Fruit fly (Drosophila melanogaster) whole organism, embryonic: ENCODE data around the gene CG5157.

Experiments
- CG10209 ChIP-seq: fragments of 200-800 bp; sonication (Bioruptor generic); optimal IDR thresholded peaks from 3 replicates; lab custom pipeline; 2017; ENCODE audit warnings: missing biosample characterization, mild to moderate bottlenecking, missing genetic modification characterization, missing genetic modification reagents
- CG10274 ChIP-seq: fragments of 200-800 bp; sonication (Bioruptor generic); optimal IDR thresholded peaks from 3 replicates; lab custom pipeline; 2017; ENCODE audit warnings: missing biosample characterization, mild to moderate bottlenecking, missing genetic modification characterization
- CG11723 ChIP-seq: fragments of 200-800 bp; sonication (Bioruptor generic); optimal IDR thresholded peaks from 2 replicates; lab custom pipeline; 2017; ENCODE audit warnings: missing biosample characterization, mild to moderate bottlenecking, missing genetic modification characterization
- CG1233 ChIP-seq: fragments of 200-800 bp; sonication (Bioruptor generic); optimal IDR thresholded peaks from 4 replicates; lab custom pipeline; 2018; ENCODE audit warnings: missing biosample characterization, mild to moderate bottlenecking, missing genetic modification characterization
- CG12391 ChIP-seq: fragments of 200-800 bp; sonication (Bioruptor generic); optimal IDR thresholded peaks from 3 replicates; lab custom pipeline; 2018; ENCODE audit warnings: missing biosample characterization, mild to moderate bottlenecking, missing genetic modification characterization, moderate library complexity
- CG12769 ChIP-seq: fragments of 200-800 bp; sonication (Bioruptor generic); optimal IDR thresholded peaks from 2 replicates; lab custom pipeline; 2019; ENCODE audit warnings: missing biosample characterization, mild to moderate bottlenecking, missing genetic modification characterization, moderate library complexity
- CG13287 ChIP-seq: fragments of 200-800 bp; sonication (Bioruptor generic); IDR thresholded peaks from 2 replicates; pipeline ENCODE4 v1.3.6; 2022; ENCODE audit warnings: missing biosample characterization, missing genetic modification characterization; ENCODE audit not compliant: partially characterized antibody
- CG14667 ChIP-seq: fragments of 200-800 bp; sonication (Bioruptor generic); IDR thresholded peaks from 2 replicates; pipeline ENCODE4 v1.3.6; 2022; ENCODE audit warnings: missing biosample characterization, missing genetic modification characterization
- CG1529 ChIP-seq: fragments of 200-800 bp; sonication (Bioruptor generic); optimal IDR thresholded peaks from 3 replicates; lab custom pipeline; 2018; ENCODE audit warnings: missing biosample characterization, missing genetic modification characterization
- CG16815 ChIP-seq: fragments of 200-800 bp; sonication (Bioruptor generic); optimal IDR thresholded peaks from 3 replicates; lab custom pipeline; 2017; ENCODE audit warnings: missing biosample characterization, mild to moderate bottlenecking, missing genetic modification characterization
- CG17186 ChIP-seq: fragments of 200-800 bp; sonication (Bioruptor generic); optimal IDR thresholded peaks from 3 replicates; lab custom pipeline; 2017; ENCODE audit warnings: missing biosample characterization, missing genetic modification reagents, missing genetic modification characterization
- CG17829 ChIP-seq: fragments of 200-800 bp; optimal IDR thresholded peaks from 2 replicates; lab custom pipeline; 2019; ENCODE audit warnings: missing biosample characterization, mild to moderate bottlenecking, missing genetic modification characterization, moderate library complexity
- CG18262 ChIP-seq: fragments of 200-800 bp; optimal IDR thresholded peaks from 3 replicates; lab custom pipeline; 2019; ENCODE audit warnings: missing biosample characterization, mild to moderate bottlenecking, missing genetic modification characterization, moderate library complexity
- CG18764 ChIP-seq: fragments of 200-800 bp; sonication (Bioruptor generic); optimal IDR thresholded peaks from 3 replicates; lab custom pipeline; 2016; ENCODE audit warnings: missing biosample characterization, missing genetic modification characterization
- CG31224 ChIP-seq: fragments of 200-800 bp; sonication (Bioruptor generic); IDR thresholded peaks from 2 replicates; pipeline ENCODE4 v1.3.6; 2022; ENCODE audit warnings: missing biosample characterization, missing genetic modification characterization
- CG32532 ChIP-seq: fragments of 200-800 bp; sonication (Bioruptor generic); IDR thresholded peaks from 2 replicates; pipeline ENCODE4 v1.3.6; 2022; ENCODE audit warnings: missing biosample characterization, missing genetic modification characterization
- CG3407 ChIP-seq: fragments of 200-800 bp; sonication (Bioruptor generic); optimal IDR thresholded peaks from 2 replicates; lab custom pipeline; 2018; ENCODE audit warnings: missing biosample characterization, mild to moderate bottlenecking, missing genetic modification characterization
- CG4707 ChIP-seq: fragments of 200-800 bp; sonication (Bioruptor generic); optimal IDR thresholded peaks from 2 replicates; lab custom pipeline; 2018; ENCODE audit warnings: missing biosample characterization, mild to moderate bottlenecking, missing genetic modification characterization, moderate library complexity
- CG7839 ChIP-seq: fragments of 200-800 bp; sonication (Bioruptor generic); optimal IDR thresholded peaks from 3 replicates; lab custom pipeline; 2018; ENCODE audit warnings: missing biosample characterization, mild to moderate bottlenecking, missing genetic modification characterization, moderate library complexity
- CG7987 ChIP-seq: fragments of 200-800 bp; sonication (Bioruptor generic); optimal IDR thresholded peaks from 2 replicates; lab custom pipeline; 2018; ENCODE audit warnings: missing biosample characterization, mild to moderate bottlenecking, missing genetic modification characterization, moderate library complexity
- CG9609 ChIP-seq: fragments of 200-800 bp; sonication (Bioruptor generic); optimal IDR thresholded peaks from 3 replicates; lab custom pipeline; 2016; ENCODE audit warnings: missing biosample characterization, missing genetic modification characterization
- CG9876 ChIP-seq: fragments of 200-800 bp; sonication (Bioruptor generic); optimal IDR thresholded peaks from 2 replicates; lab custom pipeline; 2016; ENCODE audit warnings: missing biosample characterization, missing genetic modification characterization
- CHES-1-like ChIP-seq: fragments of 200-800 bp; sonication (Bioruptor generic); optimal IDR thresholded peaks from 2 replicates; lab custom pipeline; 2016; ENCODE audit warnings: missing biosample characterization, missing genetic modification characterization
- Dek ChIP-seq: fragments of 200-800 bp; sonication (Bioruptor generic); optimal IDR thresholded peaks from 3 replicates; lab custom pipeline; 2019; ENCODE audit warnings: missing biosample characterization, mild to moderate bottlenecking, missing genetic modification characterization, moderate library complexity
- Dip3 ChIP-seq: fragments of 200-800 bp; sonication (Bioruptor generic); optimal IDR thresholded peaks from 3 replicates; lab custom pipeline; 2016; ENCODE audit warnings: missing biosample characterization, missing genetic modification characterization
- E2f1 ChIP-seq: fragments of 200-800 bp; sonication (Bioruptor generic); IDR thresholded peaks from 2 replicates; pipeline ENCODE4 v1.3.6; 2022; ENCODE audit warnings: missing biosample characterization, missing genetic modification characterization
- HLH4C ChIP-seq: fragments of 200-800 bp; sonication (Bioruptor generic); IDR thresholded peaks from 3 replicates; pipeline ENCODE4 v1.3.6; 2022; ENCODE audit warnings: missing biosample characterization, missing genetic modification characterization; ENCODE audit not compliant: partially characterized antibody
- Hmx ChIP-seq: fragments of 200-800 bp; sonication (Bioruptor generic); optimal IDR thresholded peaks from 2 replicates; lab custom pipeline; 2016; ENCODE audit warnings: missing biosample characterization, missing genetic modification characterization
- Med ChIP-seq: fragments of 200-800 bp; sonication (Bioruptor generic); peaks from one replicate; lab custom pipeline; 2016; ENCODE audit warnings: missing biosample characterization, missing genetic modification characterization, mild to moderate bottlenecking, inconsistent platforms, moderate library complexity
- Nf-YB ChIP-seq: fragments of 200-800 bp; sonication (Bioruptor generic); optimal IDR thresholded peaks from 3 replicates; lab custom pipeline; 2019; ENCODE audit warnings: missing biosample characterization, mild to moderate bottlenecking, missing genetic modification characterization, moderate library complexity
- Nf-YC ChIP-seq: fragments of 200-800 bp; optimal IDR thresholded peaks from 3 replicates; lab custom pipeline; 2019; ENCODE audit warnings: missing biosample characterization, mild to moderate bottlenecking, missing genetic modification characterization, moderate library complexity
- PHDP ChIP-seq: fragments of 200-800 bp; sonication (Bioruptor generic); optimal IDR thresholded peaks from 3 replicates; lab custom pipeline; 2018; ENCODE audit warnings: missing biosample characterization, mild to moderate bottlenecking, missing genetic modification characterization, moderate library complexity
- Side ChIP-seq: fragments of 200-800 bp; sonication (Bioruptor generic); optimal IDR thresholded peaks from 2 replicates; lab custom pipeline; 2016; ENCODE audit warnings: missing biosample characterization, missing genetic modification characterization
- Xbp1 ChIP-seq: fragments of 200-800 bp; sonication (Bioruptor generic); optimal IDR thresholded peaks from 3 replicates; lab custom pipeline; 2016; ENCODE audit warnings: missing biosample characterization, mild to moderate bottlenecking, missing genetic modification characterization
- YL-1 ChIP-seq: fragments of 200-800 bp; sonication (Bioruptor generic); optimal IDR thresholded peaks from 3 replicates; lab custom pipeline; 2017; ENCODE audit warnings: missing biosample characterization, mild to moderate bottlenecking, missing genetic modification characterization
- bab2 ChIP-seq: fragments of 200-800 bp; sonication (Bioruptor generic); optimal IDR thresholded peaks from 2 replicates; lab custom pipeline; 2016; ENCODE audit warnings: missing biosample characterization, missing genetic modification characterization
- cas ChIP-seq: fragments of 200-800 bp; sonication (Bioruptor generic); IDR thresholded peaks from 2 replicates; pipeline ENCODE4 v1.3.6; 2022; ENCODE audit warnings: missing biosample characterization, missing genetic modification characterization
- cg ChIP-seq: fragments of 200-800 bp; sonication (Bioruptor generic); optimal IDR thresholded peaks from 3 replicates; lab custom pipeline; 2019; ENCODE audit warnings: missing biosample characterization, mild to moderate bottlenecking, missing genetic modification characterization, moderate library complexity
- chif ChIP-seq, 2 experiments: fragments of 200-800 bp; sonication (Bioruptor generic); optimal IDR thresholded peaks; 3 replicates each; lab custom pipeline; 2016; ENCODE audit warnings: missing biosample characterization in 2 of 2, missing genetic modification characterization in 2 of 2
- fd3F ChIP-seq: fragments of 200-800 bp; sonication (Bioruptor generic); optimal IDR thresholded peaks from 2 replicates; lab custom pipeline; 2018; ENCODE audit warnings: missing biosample characterization, mild to moderate bottlenecking, missing genetic modification characterization, moderate library complexity
- fd96Cb ChIP-seq: fragments of 200-800 bp; sonication (Bioruptor generic); optimal IDR thresholded peaks from 2 replicates; lab custom pipeline; 2018; ENCODE audit warnings: missing biosample characterization, mild to moderate bottlenecking, missing genetic modification characterization, moderate library complexity
- gem ChIP-seq: fragments of 200-800 bp; sonication (Bioruptor generic); optimal IDR thresholded peaks from 2 replicates; lab custom pipeline; 2019; ENCODE audit warnings: missing biosample characterization, mild to moderate bottlenecking, missing genetic modification characterization, moderate library complexity
- her ChIP-seq: fragments of 200-800 bp; sonication (Bioruptor generic); optimal IDR thresholded peaks from 2 replicates; lab custom pipeline; 2016; ENCODE audit warnings: missing biosample characterization, missing genetic modification characterization
- jumu ChIP-seq: fragments of 200-800 bp; sonication (Bioruptor generic); optimal IDR thresholded peaks from 3 replicates; lab custom pipeline; 2016; ENCODE audit warnings: missing biosample characterization, missing genetic modification characterization
- mirr ChIP-seq: fragments of 200-800 bp; sonication (Bioruptor generic); optimal IDR thresholded peaks from 3 replicates; lab custom pipeline; 2018; ENCODE audit warnings: missing biosample characterization, mild to moderate bottlenecking, missing genetic modification characterization
- nerfin-1 ChIP-seq: fragments of 200-800 bp; sonication (Bioruptor generic); optimal IDR thresholded peaks from 3 replicates; lab custom pipeline; 2019; ENCODE audit warnings: missing biosample characterization, mild to moderate bottlenecking, missing genetic modification characterization, moderate library complexity
- pfk ChIP-seq: fragments of 200-800 bp; sonication (Bioruptor generic); optimal IDR thresholded peaks from 2 replicates; lab custom pipeline; 2018; ENCODE audit warnings: missing biosample characterization, mild to moderate bottlenecking, missing genetic modification characterization, moderate library complexity
- tgo ChIP-seq: fragments of 200-800 bp; sonication (Bioruptor generic); IDR thresholded peaks from 3 replicates; pipeline ENCODE4 v1.3.6; 2022; ENCODE audit warnings: missing biosample characterization, missing genetic modification characterization
- vvl ChIP-seq: fragments of 200-800 bp; sonication (Bioruptor generic); IDR thresholded peaks from 2 replicates; pipeline ENCODE4 v1.3.6; 2022; ENCODE audit warnings: missing biosample characterization, missing genetic modification characterization

The CG5157 gene

dm6 chr3L:16161847-16162556 lies 24.3 kb upstream of the CG5157 start (continued):
- peak; percentile 74 for TF ChIP-seq Dip3 (GFP tag; lab: Kevin White, UChicago)
- TF ChIP-seq CG9876 (GFP tag; lab: Kevin White, UChicago): no peak
- no peak for TF ChIP-seq HLH4C (GFP tag; lab: Robert Waterston, UW)
- TF ChIP-seq cas (GFP tag; lab: Robert Waterston, UW): no peak
- peak; percentile 1 for TF ChIP-seq mirr (GFP tag; lab: Kevin White, UChicago)
- peak; percentile 68 for TF ChIP-seq Dek
- TF ChIP-seq tgo (GFP tag; lab: Robert Waterston, UW): peak; percentile 69; the same call in 2 of the 3 replicates
- TF ChIP-seq CG31224: peak; percentile 41
- peak; percentile 51 for TF ChIP-seq CG1233 (GFP tag; lab: Kevin White, UChicago)
- peak; percentile 40 for TF ChIP-seq CG4707 (GFP tag; lab: Kevin White, UChicago)
- no peak for TF ChIP-seq pfk (GFP tag; lab: Kevin White, UChicago)
- peak; percentile 58 for TF ChIP-seq CG17829 (tag; lab: Kevin White, UChicago)
- TF ChIP-seq Xbp1 (GFP tag; lab: Kevin White, UChicago): peak; percentile 64
- peak; percentile 48 for TF ChIP-seq CG9609 (GFP tag; lab: Kevin White, UChicago)
- peak; percentile 82 for TF ChIP-seq cg (GFP tag; lab: Kevin White, UChicago)
- TF ChIP-seq CHES-1-like: peak; percentile 64
- TF ChIP-seq YL-1: no peak
- TF ChIP-seq CG1529: peak; percentile 68
- TF ChIP-seq Nf-YC (tag; lab: Kevin White, UChicago): peak; percentile 55
- TF ChIP-seq PHDP (tag; lab: Kevin White, UChicago): peak; percentile 84
- peak; percentile 82 for TF ChIP-seq Med (GFP tag; lab: Kevin White, UChicago)
- TF ChIP-seq CG16815 (GFP tag; lab: Kevin White, UChicago): peak; percentile 46
- TF ChIP-seq E2f1 (GFP tag; lab: Robert Waterston, UW): peak; percentile 41
- TF ChIP-seq fd3F (GFP tag; lab: Kevin White, UChicago): peak; percentile 63
- peak; percentile 8 for TF ChIP-seq Hmx (GFP tag; lab: Kevin White, UChicago)
- peak; percentile 71 for TF ChIP-seq her (GFP tag; lab: Kevin White, UChicago)
- peak; percentile 83 for TF ChIP-seq gem (tag; lab: Kevin White, UChicago)
- TF ChIP-seq Side (GFP tag; lab: Kevin White, UChicago): peak; percentile 43
- TF ChIP-seq CG18262 (tag; lab: Kevin White, UChicago): peak; percentile 76
- peak; percentile 48 for TF ChIP-seq bab2 (GFP tag; lab: Kevin White, UChicago)
- peak; percentile 44 for TF ChIP-seq jumu (GFP tag; lab: Kevin White, UChicago)
- peak; percentile 20; the same call in 1 of the 2 replicates for TF ChIP-seq CG13287 (GFP tag; lab: Robert Waterston, UW)
- peak; percentile 44 for TF ChIP-seq vvl
- peak; percentile 85 for TF ChIP-seq CG7839
- TF ChIP-seq CG18764: peak; percentile 24
- peak; percentile 19 for TF ChIP-seq CG12769 (tag; lab: Kevin White, UChicago)
- TF ChIP-seq nerfin-1: peak; percentile 56
- peak; percentile 82 for TF ChIP-seq CG10209 (GFP tag; lab: Kevin White, UChicago)
- peak; percentile 78 for TF ChIP-seq CG12391
- TF ChIP-seq CG32532 (GFP tag; lab: Robert Waterston, UW): peak; percentile 72
- TF ChIP-seq chif (GFP tag; optimal IDR thresholded peaks at IDR 0.05; lab: Kevin White, UChicago): peak; percentile 48 to 55
- peak; percentile 55 for TF ChIP-seq CG11723
- TF ChIP-seq Nf-YB (GFP tag; lab: Kevin White, UChicago): peak; percentile 53
- TF ChIP-seq CG17186: no peak
- peak; percentile 2 for TF ChIP-seq CG3407 (GFP tag; lab: Kevin White, UChicago)
- no peak for TF ChIP-seq CG14667 (GFP tag; lab: Robert Waterston, UW)
- no peak for TF ChIP-seq CG7987 (GFP tag; lab: Kevin White, UChicago)
- TF ChIP-seq fd96Cb (tag; lab: Kevin White, UChicago): peak; percentile 70
- peak; percentile 68 for TF ChIP-seq CG10274
